Worm (Caenorhabditis elegans) whole organism, L3 larva: ENCODE results near the gene str-230.

Experiments used
- ZK546.5 ChIP-seq: sonication (generic microtip); optimal IDR thresholded peaks from 2 replicates; lab custom pipeline; 2017; ENCODE audit warnings: missing biosample characterization, missing genetic modification characterization
- ceh-9 ChIP-seq: sonication (generic microtip); optimal IDR thresholded peaks from 2 replicates; lab custom pipeline; 2018; ENCODE audit warnings: missing biosample characterization, missing genetic modification characterization
- elt-1 ChIP-seq: fragments of 150-350 bp; optimal IDR thresholded peaks from 2 replicates; lab custom pipeline; 2014; ENCODE audit warnings: missing biosample characterization, missing genetic modification characterization
- elt-3 ChIP-seq, 3 experiments: fragments of 150-350 bp in 1 of 3; sonication (generic microtip) in 2 of 3; optimal IDR thresholded peaks; 2 replicates in 2 of 3; 4 replicates in 1 of 3; lab custom pipeline; 2014 to 2017; ENCODE audit warnings: missing biosample characterization in 3 of 3, missing genetic modification characterization in 3 of 3
- lsy-12 ChIP-seq: sonication (generic microtip); optimal IDR thresholded peaks from 2 replicates; lab custom pipeline; 2016; ENCODE audit warnings: mild to moderate bottlenecking, missing genetic modification characterization, missing compliant biosample characterization
- nhr-77 ChIP-seq: fragments of 150-350 bp; optimal IDR thresholded peaks from 2 replicates; lab custom pipeline; 2014; ENCODE audit warnings: missing biosample characterization, missing genetic modification characterization
- skn-1 ChIP-seq: fragments of 150-350 bp; optimal IDR thresholded peaks from 2 replicates; lab custom pipeline; 2014; ENCODE audit warnings: missing biosample characterization, missing genetic modification characterization
- tbx-2 ChIP-seq: sonication (generic microtip); optimal IDR thresholded peaks from 2 replicates; lab custom pipeline; 2016; ENCODE audit warnings: mild to moderate bottlenecking, missing genetic modification characterization, missing compliant biosample characterization
- ztf-11 ChIP-seq: fragments of 150-350 bp; optimal IDR thresholded peaks from 2 replicates; lab custom pipeline; 2014; ENCODE audit warnings: missing biosample characterization, missing genetic modification characterization

ce11 chrV:14171284-14171683, 39.4 kb downstream of the str-230 start, which contains the start of gene cest-2.1:
- TF ChIP-seq lsy-12 (tag; lab: Kevin White, UChicago) (no peak), skn-1 (tag; lab: Kevin White, UChicago) (no peak), ceh-9 (tag; lab: Kevin White, UChicago) (no peak), nhr-77 (tag; lab: Kevin White, UChicago) (no peak), elt-3 (tag; optimal IDR thresholded peaks at IDR 0.05; lab: Kevin White, UChicago) (no peak), tbx-2 (tag; lab: Kevin White, UChicago) (no peak), elt-1 (tag; lab: Kevin White, UChicago) (no peak), ZK546.5 (tag; lab: Kevin White, UChicago) (no peak), ztf-11 (tag; lab: Kevin White, UChicago) (no peak)
